Worm (Caenorhabditis elegans) whole organism, mixed stage, embryonic: ENCODE measurements around the gene ced-10.
A peak's percentile ranks its signal among the peaks of the same experiment; 100 is the strongest.

Experiments
- M03D4.4 ChIP-seq: sonication (generic microtip); optimal IDR thresholded peaks from 2 replicates; lab custom pipeline; 2017; ENCODE audit warnings: mild to moderate bottlenecking, missing genetic modification characterization, missing compliant biosample characterization
- bed-3 ChIP-seq: fragments of 200-800 bp; sonication (Bioruptor generic); optimal IDR thresholded peaks from 3 replicates; lab custom pipeline; 2018; ENCODE audit warnings: mild to moderate bottlenecking, missing genetic modification characterization, moderate library complexity, missing compliant biosample characterization
- blmp-1 ChIP-seq: fragments of 150-350 bp; optimal IDR thresholded peaks from 2 replicates; lab custom pipeline; 2014; ENCODE audit warnings: missing biosample characterization, missing genetic modification characterization
- ceh-39 ChIP-seq: fragments of 150-350 bp; optimal IDR thresholded peaks from 2 replicates; lab custom pipeline; 2014; ENCODE audit warnings: missing biosample characterization, missing genetic modification characterization
- ceh-43 ChIP-seq: fragments of 200-800 bp; sonication (Bioruptor generic); optimal IDR thresholded peaks from 2 replicates; lab custom pipeline; 2018; ENCODE audit warnings: mild to moderate bottlenecking, missing genetic modification characterization, moderate library complexity, missing compliant biosample characterization
- ceh-83 ChIP-seq: fragments of 200-800 bp; sonication (Bioruptor generic); optimal IDR thresholded peaks from 2 replicates; lab custom pipeline; 2018; ENCODE audit warnings: mild to moderate bottlenecking, missing genetic modification characterization, missing compliant biosample characterization
- ces-1 ChIP-seq: fragments of 150-350 bp; optimal IDR thresholded peaks from 2 replicates; lab custom pipeline; 2014; ENCODE audit warnings: missing biosample characterization, missing genetic modification reagents, missing genetic modification characterization
- cnd-1 ChIP-seq: fragments of 200-800 bp; sonication (Bioruptor generic); optimal IDR thresholded peaks from 2 replicates; lab custom pipeline; 2018; ENCODE audit warnings: mild to moderate bottlenecking, missing genetic modification characterization, missing compliant biosample characterization
- drap-1 ChIP-seq: fragments of 200-800 bp; sonication (Bioruptor generic); optimal IDR thresholded peaks from 3 replicates; lab custom pipeline; 2018; ENCODE audit warnings: mild to moderate bottlenecking, missing genetic modification characterization, missing compliant biosample characterization
- elt-1 ChIP-seq: sonication (generic microtip); optimal IDR thresholded peaks from 2 replicates; lab custom pipeline; 2017; ENCODE audit warnings: missing genetic modification characterization, mild to moderate bottlenecking, missing compliant biosample characterization, antibody characterized with exemption, moderate library complexity, borderline replicate concordance; ENCODE audit not compliant: insufficient read depth
- elt-3 ChIP-seq: fragments of 150-350 bp; optimal IDR thresholded peaks from 2 replicates; lab custom pipeline; 2014; ENCODE audit warnings: missing biosample characterization, missing genetic modification characterization
- flh-1 ChIP-seq: fragments of 200-800 bp; sonication (Bioruptor generic); optimal IDR thresholded peaks from 2 replicates; lab custom pipeline; 2018; ENCODE audit warnings: mild to moderate bottlenecking, missing genetic modification characterization, moderate library complexity, missing compliant biosample characterization
- ham-2 ChIP-seq: fragments of 200-800 bp; sonication (Bioruptor generic); optimal IDR thresholded peaks from 2 replicates; lab custom pipeline; 2018; ENCODE audit warnings: mild to moderate bottlenecking, missing genetic modification characterization, missing compliant biosample characterization
- hlh-1 ChIP-seq: fragments of 150-350 bp; optimal IDR thresholded peaks from 2 replicates; lab custom pipeline; 2014; ENCODE audit warnings: missing biosample characterization, missing genetic modification reagents, missing genetic modification characterization
- lin-32 ChIP-seq: fragments of 200-800 bp; sonication (Bioruptor generic); optimal IDR thresholded peaks from 2 replicates; lab custom pipeline; 2018; ENCODE audit warnings: mild to moderate bottlenecking, missing genetic modification characterization, missing compliant biosample characterization
- lsy-2 ChIP-seq: fragments of 150-350 bp; optimal IDR thresholded peaks from 2 replicates; lab custom pipeline; 2014; ENCODE audit warnings: missing biosample characterization, missing genetic modification characterization
- mab-5 ChIP-seq: fragments of 150-350 bp; optimal IDR thresholded peaks from 2 replicates; lab custom pipeline; 2014; ENCODE audit warnings: missing biosample characterization, missing genetic modification characterization
- mep-1 ChIP-seq: fragments of 150-350 bp; optimal IDR thresholded peaks from 2 replicates; lab custom pipeline; 2017; ENCODE audit warnings: missing biosample characterization, missing genetic modification reagents, missing genetic modification characterization, inconsistent platforms
- mls-2 ChIP-seq: sonication (generic microtip); optimal IDR thresholded peaks from 2 replicates; lab custom pipeline; 2016; ENCODE audit warnings: mild to moderate bottlenecking, missing genetic modification characterization, moderate library complexity, missing compliant biosample characterization
- nhr-12 ChIP-seq: fragments of 150-350 bp; optimal IDR thresholded peaks from 2 replicates; lab custom pipeline; 2014; ENCODE audit warnings: missing biosample characterization, missing genetic modification characterization
- nhr-2 ChIP-seq: fragments of 150-350 bp; optimal IDR thresholded peaks from 2 replicates; lab custom pipeline; 2014; ENCODE audit warnings: missing biosample characterization, missing genetic modification characterization
- nhr-237 ChIP-seq: fragments of 150-350 bp; optimal IDR thresholded peaks from 2 replicates; lab custom pipeline; 2014; ENCODE audit warnings: missing biosample characterization, missing genetic modification characterization
- nhr-28 ChIP-seq: fragments of 150-350 bp; optimal IDR thresholded peaks from 2 replicates; lab custom pipeline; 2014; ENCODE audit warnings: missing biosample characterization, missing genetic modification characterization
- nhr-76 ChIP-seq: sonication (generic microtip); optimal IDR thresholded peaks from 2 replicates; lab custom pipeline; 2017; ENCODE audit warnings: missing biosample characterization, missing genetic modification characterization
- pha-4 ChIP-seq: fragments of 150-350 bp; optimal IDR thresholded peaks from 2 replicates; lab custom pipeline; 2018; ENCODE audit warnings: missing biosample characterization, missing genetic modification reagents, missing genetic modification characterization
- sem-2 ChIP-seq: fragments of 200-800 bp; sonication (Bioruptor generic); optimal IDR thresholded peaks from 2 replicates; lab custom pipeline; 2018; ENCODE audit warnings: mild to moderate bottlenecking, missing genetic modification characterization, missing compliant biosample characterization
- snpc-4 ChIP-seq: fragments of 150-350 bp; optimal IDR thresholded peaks from 2 replicates; lab custom pipeline; 2014; ENCODE audit warnings: missing biosample characterization, missing genetic modification characterization
- sptf-1 ChIP-seq: sonication (generic microtip); optimal IDR thresholded peaks from 2 replicates; lab custom pipeline; 2017; ENCODE audit warnings: mild to moderate bottlenecking, missing genetic modification characterization, moderate library complexity, missing compliant biosample characterization
- tbx-8 ChIP-seq: fragments of 200-800 bp; sonication (Bioruptor generic); optimal IDR thresholded peaks from 2 replicates; lab custom pipeline; 2018; ENCODE audit warnings: mild to moderate bottlenecking, missing genetic modification characterization, moderate library complexity, missing compliant biosample characterization
- unc-120 ChIP-seq: sonication (generic microtip); optimal IDR thresholded peaks from 2 replicates; lab custom pipeline; 2017; ENCODE audit warnings: missing genetic modification characterization, missing compliant biosample characterization; ENCODE audit not compliant: poor library complexity, severe bottlenecking
- unc-39 ChIP-seq: fragments of 150-350 bp; optimal IDR thresholded peaks from 2 replicates; lab custom pipeline; 2014; ENCODE audit warnings: missing biosample characterization, missing genetic modification characterization
- unc-62 ChIP-seq: fragments of 150-350 bp; optimal IDR thresholded peaks from 2 replicates; lab custom pipeline; 2014; ENCODE audit warnings: missing biosample characterization, missing genetic modification reagents, missing genetic modification characterization
- zip-8 ChIP-seq: fragments of 150-350 bp; optimal IDR thresholded peaks from 2 replicates; lab custom pipeline; 2014; ENCODE audit warnings: missing biosample characterization, missing genetic modification characterization
- ztf-11 ChIP-seq: fragments of 150-350 bp; optimal IDR thresholded peaks from 2 replicates; lab custom pipeline; 2014; ENCODE audit warnings: missing biosample characterization, missing genetic modification characterization

The ced-10 gene

DNA sequence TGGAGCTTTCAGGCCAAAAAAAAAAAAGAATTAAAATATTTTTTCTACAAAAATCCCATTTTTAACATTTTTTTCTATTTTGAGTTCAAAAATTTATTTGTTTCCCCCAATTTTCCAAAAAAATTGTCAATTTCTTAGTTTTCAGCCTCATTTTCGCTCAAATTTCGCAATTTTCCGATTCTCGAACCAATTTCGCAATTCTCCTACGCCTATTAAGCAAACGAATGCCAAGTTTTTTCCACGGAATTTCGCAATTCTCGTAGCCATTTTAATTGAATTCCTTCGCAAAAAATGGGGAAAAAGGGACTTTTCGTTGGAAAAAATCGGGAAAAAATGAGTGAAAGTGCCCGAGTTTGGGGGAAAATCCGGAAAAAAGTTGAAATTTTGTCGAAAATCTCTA lies 11.0 kb upstream of the ced-10 start:
- no peak for TF ChIP-seq unc-120 (tag; lab: Kevin White, UChicago)
- TF ChIP-seq sem-2 = no peak
- no peak for TF ChIP-seq cnd-1 (tag; lab: Kevin White, UChicago)
- no peak for TF ChIP-seq mab-5 (tag; lab: Kevin White, UChicago)
- TF ChIP-seq zip-8 (tag; lab: Kevin White, UChicago) = no peak
- TF ChIP-seq elt-3 (tag; lab: Kevin White, UChicago) = no peak
- no peak for TF ChIP-seq nhr-2
- TF ChIP-seq snpc-4 (tag; lab: Kevin White, UChicago) = no peak
- TF ChIP-seq bed-3 (GFP tag; lab: Kevin White, UChicago) = no peak
- no peak for TF ChIP-seq nhr-76 (tag; lab: Kevin White, UChicago)

DNA sequence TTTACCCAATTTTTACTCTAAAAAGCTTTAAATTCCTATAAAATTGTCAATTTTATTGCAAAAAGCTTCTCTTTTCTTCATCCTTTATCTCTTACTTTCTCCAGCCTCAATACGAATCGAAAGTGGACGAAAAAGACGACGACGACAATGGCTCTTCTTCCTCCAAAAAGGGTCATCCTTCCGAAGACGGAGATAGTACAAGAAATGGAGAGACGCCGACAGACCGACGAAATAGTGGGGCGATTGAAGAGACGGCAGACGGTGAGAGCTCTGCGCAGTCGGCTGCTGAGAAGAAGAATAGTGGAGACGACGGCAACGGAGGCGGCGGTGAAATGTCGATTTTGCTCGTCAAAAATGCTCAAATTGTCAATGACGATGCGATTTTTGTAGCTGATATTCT lies 10.0 kb upstream of the ced-10 start:
- TF ChIP-seq cnd-1 (tag; lab: Kevin White, UChicago) (no peak), unc-39 (tag; lab: Kevin White, UChicago) (no peak), M03D4.4 (tag; lab: Kevin White, UChicago) (no peak), blmp-1 (tag; lab: Kevin White, UChicago) (peak; percentile 59), ces-1 (GFP tag; lab: Kevin White, UChicago) (peak; percentile 52), elt-1 (tag; lab: Kevin White, UChicago) (no peak), sptf-1 (tag; lab: Kevin White, UChicago) (no peak), unc-120 (tag; lab: Kevin White, UChicago) (peak; percentile 39), ceh-43 (GFP tag; lab: Kevin White, UChicago) (no peak), tbx-8 (GFP tag; lab: Kevin White, UChicago) (no peak), ham-2 (GFP tag; lab: Kevin White, UChicago) (no peak), pha-4 (tag; lab: Kevin White, UChicago) (peak; percentile 34), sem-2 (no peak), lsy-2 (no peak), nhr-237 (no peak)

ce11 chrIV:3517582-3517981 lies 8.3 kb upstream of the ced-10 start:
- TF ChIP-seq bed-3 (GFP tag; lab: Kevin White, UChicago) (no peak), sptf-1 (tag; lab: Kevin White, UChicago) (no peak), flh-1 (GFP tag; lab: Kevin White, UChicago) (no peak), pha-4 (tag; lab: Kevin White, UChicago) (no peak), ceh-83 (GFP tag; lab: Kevin White, UChicago) (no peak), M03D4.4 (tag; lab: Kevin White, UChicago) (no peak), cnd-1 (tag; lab: Kevin White, UChicago) (no peak), ceh-43 (GFP tag; lab: Kevin White, UChicago) (no peak), snpc-4 (tag; lab: Kevin White, UChicago) (no peak), sem-2 (no peak), mls-2 (no peak), nhr-12 (tag; lab: Kevin White, UChicago) (no peak), blmp-1 (tag; lab: Kevin White, UChicago) (no peak), hlh-1 (tag; lab: Kevin White, UChicago) (no peak), ces-1 (GFP tag; lab: Kevin White, UChicago) (no peak), drap-1 (GFP tag; lab: Kevin White, UChicago) (no peak)
- TF ChIP-seq, all 35 proteins: peak for 0

DNA sequence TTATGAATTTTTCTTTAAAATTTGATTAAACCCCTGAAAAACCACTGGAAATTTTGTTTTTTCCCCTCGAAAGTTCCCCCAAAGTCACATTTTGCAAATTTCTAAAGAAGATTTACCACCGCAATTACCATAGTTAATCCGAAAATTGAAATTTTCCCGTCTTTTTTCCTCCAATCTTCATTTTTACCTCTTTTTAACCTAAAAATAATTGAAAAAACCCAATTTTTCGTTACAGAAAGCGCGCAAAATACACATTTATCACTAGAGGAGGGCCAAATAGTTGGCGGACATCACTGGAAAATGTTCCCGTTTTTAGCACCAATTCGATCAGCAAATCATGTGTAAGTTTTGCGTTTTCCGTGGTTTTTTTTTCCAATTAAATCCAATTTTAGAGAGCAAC lies 7.3 kb upstream of the ced-10 start, which contains the start of gene unc-33:
unc-33 (plus strand) TSS at position 301 of the 400 bp plus-strand sequence.
- TF ChIP-seq mab-5 (tag; lab: Kevin White, UChicago) (no peak), lin-32 (GFP tag; lab: Kevin White, UChicago) (no peak)

- TF ChIP-seq blmp-1 (tag; lab: Kevin White, UChicago) = no peak
- no peak for TF ChIP-seq lsy-2
- peak; percentile 11 for TF ChIP-seq hlh-1 (tag; lab: Kevin White, UChicago)
- no peak for TF ChIP-seq sptf-1 (tag; lab: Kevin White, UChicago)
- peak; percentile 8 for TF ChIP-seq unc-62 (GFP tag; lab: Kevin White, UChicago)
- no peak for TF ChIP-seq snpc-4 (tag; lab: Kevin White, UChicago)
- no peak for TF ChIP-seq nhr-76 (tag; lab: Kevin White, UChicago)
- peak; percentile 64 for TF ChIP-seq mep-1
- TF ChIP-seq ztf-11 (tag; lab: Kevin White, UChicago) = no peak
- TF ChIP-seq sem-2 = no peak
- no peak for TF ChIP-seq ceh-83 (GFP tag; lab: Kevin White, UChicago)
- no peak for TF ChIP-seq elt-3 (tag; lab: Kevin White, UChicago)
- TF ChIP-seq nhr-28 (tag; lab: Kevin White, UChicago) = no peak
- no peak for TF ChIP-seq zip-8 (tag; lab: Kevin White, UChicago)
- peak; percentile 19 for TF ChIP-seq drap-1 (GFP tag; lab: Kevin White, UChicago)
- no peak for TF ChIP-seq M03D4.4 (tag; lab: Kevin White, UChicago)
- peak; percentile 5 for TF ChIP-seq nhr-2
- TF ChIP-seq ham-2 (GFP tag; lab: Kevin White, UChicago) = peak; percentile 81
- no peak for TF ChIP-seq ceh-43 (GFP tag; lab: Kevin White, UChicago)
- TF ChIP-seq ces-1 (GFP tag; lab: Kevin White, UChicago) = peak; percentile 59
- no peak for TF ChIP-seq tbx-8 (GFP tag; lab: Kevin White, UChicago)
- peak; percentile 72 for TF ChIP-seq pha-4 (tag; lab: Kevin White, UChicago)
- TF ChIP-seq nhr-12 (tag; lab: Kevin White, UChicago) = no peak
- peak; percentile 73 for TF ChIP-seq ceh-39 (tag; lab: Kevin White, UChicago)
- TF ChIP-seq mab-5 (tag; lab: Kevin White, UChicago) = no peak
- TF ChIP-seq unc-120 (tag; lab: Kevin White, UChicago) = peak; percentile 49
- no peak for TF ChIP-seq lin-32 (GFP tag; lab: Kevin White, UChicago)
- no peak for TF ChIP-seq mls-2
- TF ChIP-seq elt-1 (tag; lab: Kevin White, UChicago) = no peak
- TF ChIP-seq nhr-237 = peak; percentile 14
- no peak for TF ChIP-seq unc-39 (tag; lab: Kevin White, UChicago)
These were observed 6.2 kb upstream of the ced-10 start for ce11 chrIV:3515412-3516046.
